Worm (Caenorhabditis elegans) whole organism, young adult: ENCODE results near the gene Y43E12A.3.

Experiments used
- ekl-4 ChIP-seq: fragments of 200-800 bp; sonication (Bioruptor generic); IDR thresholded peaks from 2 replicates; pipeline ENCODE4 v1.3.6; 2022; ENCODE audit warnings: missing genetic modification reagents, missing genetic modification characterization, missing compliant biosample characterization
- lir-1 ChIP-seq: fragments of 200-800 bp; sonication (Bioruptor generic); conservative IDR thresholded peaks from 2 replicates; pipeline ENCODE4 v1.3.6; 2022; ENCODE audit warnings: missing genetic modification reagents, missing genetic modification characterization, missing compliant biosample characterization
- nfya-1 ChIP-seq: sonication (generic microtip); optimal IDR thresholded peaks from 2 replicates; lab custom pipeline; 2017; ENCODE audit warnings: antibody characterized with exemption, missing compliant biosample characterization, missing genetic modification characterization, borderline replicate concordance; ENCODE audit not compliant: insufficient read depth
- nhr-179 ChIP-seq: sonication (generic microtip); optimal IDR thresholded peaks from 2 replicates; lab custom pipeline; 2016; ENCODE audit warnings: mild to moderate bottlenecking, missing genetic modification characterization, missing compliant biosample characterization
- ztf-18 ChIP-seq: sonication (generic microtip); optimal IDR thresholded peaks from 2 replicates; lab custom pipeline; 2016; ENCODE audit warnings: missing genotype, mild to moderate bottlenecking, missing genetic modification characterization, missing compliant biosample characterization

DNA sequence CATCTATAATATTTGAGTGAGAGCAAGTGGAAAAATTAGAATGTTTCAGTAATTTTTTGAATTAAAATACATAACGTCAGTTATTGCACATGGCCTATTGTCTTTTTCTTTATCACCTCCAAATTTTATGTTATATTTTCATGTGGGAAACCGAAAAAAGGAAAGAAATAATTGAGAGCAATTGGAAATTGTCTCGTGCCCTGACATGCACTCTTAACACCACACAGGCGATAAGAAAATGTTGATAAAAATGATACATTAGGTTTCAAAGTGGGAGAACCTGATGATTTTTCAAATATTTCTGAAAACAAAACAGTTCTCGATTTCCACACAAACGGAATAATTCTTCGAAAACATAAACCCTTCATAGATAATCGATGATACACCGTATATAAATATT is 28.2 kb downstream of the Y43E12A.3 start, which contains the start of gene F13H10.3:
- TF ChIP-seq lir-1 (GFP tag; lab: Robert Waterston, UW) (no peak), ekl-4 (GFP tag; lab: Robert Waterston, UW) (no peak), nhr-179 (tag; lab: Kevin White, UChicago) (no peak), nfya-1 (no peak), ztf-18 (tag; lab: Kevin White, UChicago) (no peak)
